Worm (Caenorhabditis elegans): ENCODE results near the gene let-721.

Gene let-721

DNA sequence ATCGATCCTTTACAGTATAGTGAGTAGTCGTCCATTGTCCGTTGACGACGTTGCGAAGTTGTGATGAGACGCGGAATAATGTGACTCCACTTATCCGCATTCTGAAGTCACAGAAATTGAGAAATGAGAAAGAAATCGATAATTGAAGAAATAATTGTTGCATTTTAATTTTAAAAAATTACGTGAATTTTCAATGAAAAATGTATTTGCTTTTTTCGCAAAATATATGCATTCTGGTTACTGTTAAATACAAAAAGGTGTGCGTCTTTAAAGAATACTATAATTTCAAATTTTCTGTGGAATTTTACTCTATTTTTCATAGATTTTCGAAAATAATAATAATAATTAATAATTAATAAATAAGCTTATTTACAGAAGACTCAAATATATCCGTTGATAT lies at the start of gene let-721:
let-721 (minus strand) TSS at position 101 of the 400 bp plus-strand sequence.
- TF ChIP-seq ceh-18 (tag; optimal IDR thresholded peaks at IDR 0.05) (no peak), dve-1 (tag; optimal IDR thresholded peaks at IDR 0.05) (no peak), C38D4.7 (GFP tag; optimal IDR thresholded peaks at IDR 0.05) (no peak), lin-11 (tag; optimal IDR thresholded peaks at IDR 0.05) (no peak), nfya-1 (tag; optimal IDR thresholded peaks at IDR 0.05) (no peak), hlh-8 (tag; optimal IDR thresholded peaks at IDR 0.05) (no peak), nhr-232 (tag; optimal IDR thresholded peaks at IDR 0.05) (no peak), ceh-19 (GFP tag; optimal IDR thresholded peaks at IDR 0.05) (no peak), K02D7.2 (tag; optimal IDR thresholded peaks at IDR 0.05) (no peak), ama-1 (optimal IDR thresholded peaks at IDR 0.05) (no peak), unc-3 (GFP tag; conservative IDR thresholded peaks at IDR 0.05) (no peak), unc-3 (tag; optimal IDR thresholded peaks at IDR 0.05) (no peak), elt-4 (tag; optimal IDR thresholded peaks at IDR 0.05) (no peak), hlh-30 (tag; optimal IDR thresholded peaks at IDR 0.05; ENCODE audit: insufficient read depth) (no peak), ceh-9 (tag; optimal IDR thresholded peaks at IDR 0.05) (no peak), ref-2 (tag; optimal IDR thresholded peaks at IDR 0.05) (no peak), ceh-2 (tag; optimal IDR thresholded peaks at IDR 0.05) (no peak), madf-2 (tag; optimal IDR thresholded peaks at IDR 0.05) (no peak), hlh-13 (GFP tag; optimal IDR thresholded peaks at IDR 0.05) (no peak), tbx-7 (tag; optimal IDR thresholded peaks at IDR 0.05) (no peak), ets-4 (tag; optimal IDR thresholded peaks at IDR 0.05) (no peak)

ce11 chrIII:6495191-6495723 lies 48.5 kb upstream of the let-721 start, which contains the start of gene F23F12.13:
TSS of gene F23F12.13 (plus strand) at chrIII:6495673.
- TF ChIP-seq elt-2 (tag; optimal IDR thresholded peaks at IDR 0.05) (peak; percentile 69), hlh-8 (tag; optimal IDR thresholded peaks at IDR 0.05) (no peak), pag-3 (tag; optimal IDR thresholded peaks at IDR 0.05; ENCODE audit: borderline replicate concordance) (no peak), ceh-6 (GFP tag; optimal IDR thresholded peaks at IDR 0.05) (no peak)

- TF ChIP-seq ref-2 (tag; optimal IDR thresholded peaks at IDR 0.05) (no peak), K09A11.1 (tag; optimal IDR thresholded peaks at IDR 0.05; ENCODE audit: insufficient read depth) (no peak), C38D4.7 (GFP tag; optimal IDR thresholded peaks at IDR 0.05) (no peak), sox-4 (tag; optimal IDR thresholded peaks at IDR 0.05) (no peak), ceh-6 (GFP tag; optimal IDR thresholded peaks at IDR 0.05) (no peak)
Observed at ce11 chrIII:6492807-6493206, 46.1 kb upstream of the let-721 start, which contains the start of gene srb-11. TSS of gene srb-11 (minus strand) at chrIII:6492907.

- no peak for TF ChIP-seq hlh-15 (tag; optimal IDR thresholded peaks at IDR 0.05)
- no peak for TF ChIP-seq hlh-30 (tag; optimal IDR thresholded peaks at IDR 0.05; ENCODE audit: insufficient read depth)
Observed at ce11 chrIII:6490989-6491388, 44.3 kb upstream of the let-721 start.

DNA sequence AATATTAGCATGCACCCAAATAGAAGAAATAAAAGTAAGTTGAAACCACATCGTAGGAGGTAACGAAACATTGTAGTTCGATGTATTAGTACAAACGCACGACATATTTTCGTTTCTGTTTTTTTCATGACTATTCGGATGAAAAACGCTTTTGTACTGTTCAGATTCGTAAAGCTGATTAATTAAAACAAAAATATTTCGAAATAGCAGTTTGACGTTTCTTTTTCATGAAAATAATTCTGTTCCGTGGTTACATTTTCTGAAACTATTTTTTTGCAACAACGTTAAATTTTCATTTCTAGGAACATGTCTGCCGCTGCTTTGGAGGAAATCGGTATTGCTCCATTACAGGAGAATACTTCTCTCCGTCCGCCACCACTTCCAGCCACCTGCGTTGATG lies 42.8 kb upstream of the let-721 start, which contains the start of gene rpt-3:
rpt-3 (plus strand) TSS at position 301 of the 400 bp plus-strand sequence.
- no peak for TF ChIP-seq unc-55 (GFP tag; optimal IDR thresholded peaks at IDR 0.05)
- TF ChIP-seq eyg-1 (tag; optimal IDR thresholded peaks at IDR 0.05), result no peak
- no peak for TF ChIP-seq K02D7.2 (tag; optimal IDR thresholded peaks at IDR 0.05)
- TF ChIP-seq ztf-16 (tag; optimal IDR thresholded peaks at IDR 0.05), result no peak
- no peak for TF ChIP-seq zip-5 (tag; optimal IDR thresholded peaks at IDR 0.05)
- no peak for TF ChIP-seq elt-2 (tag; optimal IDR thresholded peaks at IDR 0.05)
- TF ChIP-seq pat-9 (tag; optimal IDR thresholded peaks at IDR 0.05), result no peak
- no peak for TF ChIP-seq hlh-13 (GFP tag; optimal IDR thresholded peaks at IDR 0.05)
- TF ChIP-seq tbx-2 (tag; optimal IDR thresholded peaks at IDR 0.05), result no peak
- no peak for TF ChIP-seq ceh-31 (tag; optimal IDR thresholded peaks at IDR 0.05)
- TF ChIP-seq pag-3 (tag; optimal IDR thresholded peaks at IDR 0.05; ENCODE audit: borderline replicate concordance), result no peak
- TF ChIP-seq ets-4 (tag; optimal IDR thresholded peaks at IDR 0.05), result no peak
- TF ChIP-seq madf-2 (tag; optimal IDR thresholded peaks at IDR 0.05), result no peak
- TF ChIP-seq pax-1 (tag; optimal IDR thresholded peaks at IDR 0.05), result no peak
- no peak for TF ChIP-seq ceh-14 (tag; optimal IDR thresholded peaks at IDR 0.05)
- no peak for TF ChIP-seq rnt-1 (tag; optimal IDR thresholded peaks at IDR 0.05)
- no peak for TF ChIP-seq ref-2 (tag; optimal IDR thresholded peaks at IDR 0.05)
- no peak for TF ChIP-seq mec-3 (tag; optimal IDR thresholded peaks at IDR 0.05; ENCODE audit: borderline replicate concordance)

Data from whole organism, late embryonic.